Worm (Caenorhabditis elegans) whole organism, L2 larva: Measurements from ENCODE around the gene tbc-12.

ENCODE experiments used
- R02D3.7 ChIP-seq: fragments of 150-350 bp; optimal IDR thresholded peaks from 2 replicates; lab custom pipeline; 2014; ENCODE audit warnings: missing biosample characterization, missing genetic modification characterization
- ceh-16 ChIP-seq: fragments of 150-350 bp; optimal IDR thresholded peaks from 2 replicates; lab custom pipeline; 2014; ENCODE audit warnings: missing biosample characterization, missing genetic modification characterization
- nhr-10 ChIP-seq: sonication (generic microtip); optimal IDR thresholded peaks from 2 replicates; lab custom pipeline; 2017; ENCODE audit warnings: missing biosample characterization, missing genetic modification characterization
- nhr-11 ChIP-seq: fragments of 150-350 bp; optimal IDR thresholded peaks from 2 replicates; lab custom pipeline; 2014; ENCODE audit warnings: missing biosample characterization, missing genetic modification characterization
- nhr-12 ChIP-seq: fragments of 150-350 bp; optimal IDR thresholded peaks from 2 replicates; lab custom pipeline; 2014; ENCODE audit warnings: missing biosample characterization, missing genetic modification characterization
- unc-62 ChIP-seq: fragments of 150-350 bp; optimal IDR thresholded peaks from 2 replicates; lab custom pipeline; 2014; ENCODE audit warnings: missing biosample characterization, missing genetic modification reagents, missing genetic modification characterization

- TF ChIP-seq unc-62 (GFP tag; lab: Kevin White, UChicago), result no peak
- no peak for TF ChIP-seq nhr-10 (tag; lab: Kevin White, UChicago)
- no peak for TF ChIP-seq nhr-11
- no peak for TF ChIP-seq nhr-12 (tag; lab: Kevin White, UChicago)
- no peak for TF ChIP-seq R02D3.7 (tag; lab: Kevin White, UChicago)
- no peak for TF ChIP-seq ceh-16 (tag; lab: Kevin White, UChicago)
Observed at ce11 chrX:2475873-2476272, 56.4 kb downstream of the tbc-12 start, which contains the start of gene R04B3.3.
